Worm (Caenorhabditis elegans) whole organism, mixed stage, embryonic: ENCODE measurements around the gene acs-21.

Experiments
- elt-3 ChIP-seq: fragments of 150-350 bp; optimal IDR thresholded peaks from 2 replicates; lab custom pipeline; 2014; ENCODE audit warnings: missing biosample characterization, missing genetic modification characterization
- nhr-28 ChIP-seq: fragments of 150-350 bp; optimal IDR thresholded peaks from 2 replicates; lab custom pipeline; 2014; ENCODE audit warnings: missing biosample characterization, missing genetic modification characterization
- nhr-76 ChIP-seq: sonication (generic microtip); optimal IDR thresholded peaks from 2 replicates; lab custom pipeline; 2017; ENCODE audit warnings: missing biosample characterization, missing genetic modification characterization
- ztf-11 ChIP-seq: fragments of 150-350 bp; optimal IDR thresholded peaks from 2 replicates; lab custom pipeline; 2014; ENCODE audit warnings: missing biosample characterization, missing genetic modification characterization

DNA sequence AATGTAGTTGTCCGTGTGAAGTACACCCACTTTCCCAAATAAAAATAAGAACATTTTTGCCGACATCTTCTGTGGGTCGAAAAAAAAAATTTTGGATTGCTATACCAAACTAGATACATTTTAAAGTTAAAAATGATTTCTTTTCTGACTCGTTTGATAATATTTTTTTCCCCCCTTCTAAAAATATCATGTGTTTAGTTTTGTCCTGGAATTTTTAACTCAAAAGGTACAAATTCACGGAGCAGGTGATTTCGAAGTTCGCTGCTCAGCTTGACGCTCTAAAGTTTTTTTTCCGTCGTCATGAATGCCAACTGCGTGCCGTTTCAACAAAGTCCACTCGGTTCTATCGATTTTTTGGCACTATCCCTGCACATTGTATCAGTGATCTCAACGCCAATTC is 22.9 kb upstream of the acs-21 start, which contains the start of gene srh-185:
- TF ChIP-seq nhr-28 (no peak), elt-3 (no peak), nhr-76 (no peak), ztf-11 (no peak)
